Worm (Caenorhabditis elegans) whole organism, L2 larva: ENCODE results near the gene B0228.8.
A peak's percentile ranks its signal among the peaks of the same experiment; 100 is the strongest.

Experiments
- C34F6.9 ChIP-seq: fragments of 150-350 bp; optimal IDR thresholded peaks from 2 replicates; lab custom pipeline; 2014; ENCODE audit warnings: missing biosample characterization, missing genetic modification characterization
- F13H6.1 ChIP-seq: sonication (generic microtip); optimal IDR thresholded peaks from 2 replicates; lab custom pipeline; 2016; ENCODE audit warnings: missing genetic modification characterization, missing compliant biosample characterization
- R02D3.7 ChIP-seq: fragments of 150-350 bp; optimal IDR thresholded peaks from 2 replicates; lab custom pipeline; 2014; ENCODE audit warnings: missing biosample characterization, missing genetic modification characterization
- ZK546.5 ChIP-seq: sonication (generic microtip); optimal IDR thresholded peaks from 2 replicates; lab custom pipeline; 2017; ENCODE audit warnings: missing biosample characterization, missing genetic modification characterization
- aly-2 ChIP-seq: fragments of 150-350 bp; optimal IDR thresholded peaks from 2 replicates; lab custom pipeline; 2014; ENCODE audit warnings: missing biosample characterization, missing genetic modification characterization
- blmp-1 ChIP-seq: sonication (generic microtip); optimal IDR thresholded peaks from 2 replicates; lab custom pipeline; 2017; ENCODE audit warnings: missing genetic modification characterization, mild to moderate bottlenecking, missing compliant biosample characterization, antibody characterized with exemption, moderate library complexity; ENCODE audit not compliant: insufficient read depth
- ceh-16 ChIP-seq: fragments of 150-350 bp; optimal IDR thresholded peaks from 2 replicates; lab custom pipeline; 2014; ENCODE audit warnings: missing biosample characterization, missing genetic modification characterization
- ceh-82 ChIP-seq: fragments of 150-350 bp; optimal IDR thresholded peaks from 2 replicates; lab custom pipeline; 2014; ENCODE audit warnings: missing biosample characterization, missing genetic modification characterization
- crh-2 ChIP-seq: sonication (generic microtip); optimal IDR thresholded peaks from 2 replicates; lab custom pipeline; 2017; ENCODE audit warnings: missing biosample characterization, missing genetic modification characterization
- dmd-4 ChIP-seq: sonication (generic microtip); optimal IDR thresholded peaks from 2 replicates; lab custom pipeline; 2017; ENCODE audit warnings: missing biosample characterization, missing genetic modification characterization
- egl-27 ChIP-seq: sonication (generic microtip); optimal IDR thresholded peaks from 3 replicates; lab custom pipeline; 2017; ENCODE audit warnings: missing biosample characterization, missing genetic modification reagents, missing genetic modification characterization
- elt-1 ChIP-seq: fragments of 150-350 bp; optimal IDR thresholded peaks from 2 replicates; lab custom pipeline; 2014; ENCODE audit warnings: missing biosample characterization, missing genetic modification characterization
- elt-3 ChIP-seq: sonication (generic microtip); optimal IDR thresholded peaks from 2 replicates; lab custom pipeline; 2017; ENCODE audit warnings: missing biosample characterization, missing genetic modification characterization
- fos-1 ChIP-seq: fragments of 150-350 bp; optimal IDR thresholded peaks from 2 replicates; lab custom pipeline; 2014; ENCODE audit warnings: missing biosample characterization, missing genetic modification characterization
- gmeb-1 ChIP-seq: fragments of 150-350 bp; optimal IDR thresholded peaks from 2 replicates; lab custom pipeline; 2014; ENCODE audit warnings: missing biosample characterization, missing genetic modification characterization
- lin-11 ChIP-seq: fragments of 150-350 bp; sonication (generic microtip); optimal IDR thresholded peaks from 2 replicates; lab custom pipeline; 2014; ENCODE audit warnings: missing biosample characterization, missing genetic modification characterization, inconsistent platforms, mixed read lengths
- lin-13 ChIP-seq: fragments of 150-350 bp; optimal IDR thresholded peaks from 2 replicates; lab custom pipeline; 2014; ENCODE audit warnings: missing biosample characterization, missing genetic modification reagents, missing genetic modification characterization
- lin-39 ChIP-seq: fragments of 150-350 bp; optimal IDR thresholded peaks from 2 replicates; lab custom pipeline; 2014; ENCODE audit warnings: missing biosample characterization, missing genetic modification reagents, missing genetic modification characterization
- lsy-2 ChIP-seq, 2 experiments: fragments of 150-350 bp in 1 of 2; sonication (generic microtip) in 1 of 2; optimal IDR thresholded peaks; 2 replicates each; lab custom pipeline; 2014 to 2017; ENCODE audit warnings: missing biosample characterization in 2 of 2, missing genetic modification characterization in 2 of 2
- mdl-1 ChIP-seq, 2 experiments: fragments of 150-350 bp in 1 of 2; sonication (generic microtip) in 1 of 2; optimal IDR thresholded peaks; 2 replicates each; lab custom pipeline; 2017; ENCODE audit warnings: missing biosample characterization in 2 of 2, missing genetic modification characterization in 2 of 2
- nhr-10 ChIP-seq: sonication (generic microtip); optimal IDR thresholded peaks from 2 replicates; lab custom pipeline; 2017; ENCODE audit warnings: missing biosample characterization, missing genetic modification characterization
- nhr-11 ChIP-seq: fragments of 150-350 bp; optimal IDR thresholded peaks from 2 replicates; lab custom pipeline; 2014; ENCODE audit warnings: missing biosample characterization, missing genetic modification characterization
- nhr-12 ChIP-seq: fragments of 150-350 bp; optimal IDR thresholded peaks from 2 replicates; lab custom pipeline; 2014; ENCODE audit warnings: missing biosample characterization, missing genetic modification characterization
- nhr-129 ChIP-seq: fragments of 150-350 bp; optimal IDR thresholded peaks from 2 replicates; lab custom pipeline; 2014; ENCODE audit warnings: missing biosample characterization, missing genetic modification characterization
- nhr-23 ChIP-seq: fragments of 150-350 bp; optimal IDR thresholded peaks from 2 replicates; lab custom pipeline; 2014; ENCODE audit warnings: missing biosample characterization, missing genetic modification reagents, missing genetic modification characterization
- nhr-237 ChIP-seq: fragments of 150-350 bp; optimal IDR thresholded peaks from 2 replicates; lab custom pipeline; 2014; ENCODE audit warnings: missing biosample characterization, missing genetic modification characterization
- nhr-25 ChIP-seq: fragments of 150-350 bp; sonication (generic microtip); optimal IDR thresholded peaks from 3 replicates; lab custom pipeline; 2014; ENCODE audit warnings: missing biosample characterization, missing genetic modification characterization
- nhr-6 ChIP-seq: fragments of 150-350 bp; optimal IDR thresholded peaks from 2 replicates; lab custom pipeline; 2014; ENCODE audit warnings: missing biosample characterization, missing genetic modification characterization
- nhr-77 ChIP-seq: fragments of 150-350 bp; optimal IDR thresholded peaks from 2 replicates; lab custom pipeline; 2014; ENCODE audit warnings: missing biosample characterization, missing genetic modification characterization
- peb-1 ChIP-seq: fragments of 150-350 bp; optimal IDR thresholded peaks from 2 replicates; lab custom pipeline; 2014; ENCODE audit warnings: missing biosample characterization, missing genetic modification characterization
- sem-4 ChIP-seq: fragments of 150-350 bp; optimal IDR thresholded peaks from 2 replicates; lab custom pipeline; 2014; ENCODE audit warnings: missing biosample characterization, missing genetic modification reagents, missing genetic modification characterization
- skn-1 ChIP-seq: sonication (generic microtip); optimal IDR thresholded peaks from 2 replicates; lab custom pipeline; 2017; ENCODE audit warnings: missing biosample characterization, missing genetic modification characterization
- sma-3 ChIP-seq: sonication (generic microtip); optimal IDR thresholded peaks from 2 replicates; lab custom pipeline; 2016; ENCODE audit warnings: missing genetic modification reagents, missing genetic modification characterization, missing compliant biosample characterization
- sma-9 ChIP-seq, 2 experiments: fragments of 150-350 bp in 1 of 2; sonication (generic microtip) in 1 of 2; optimal IDR thresholded peaks; 2 replicates each; lab custom pipeline; 2014 to 2016; ENCODE audit warnings: missing genetic modification characterization in 2 of 2, mild to moderate bottlenecking in 1 of 2, missing biosample characterization in 1 of 2, missing compliant biosample characterization in 1 of 2, missing genetic modification reagents in 1 of 2, moderate library complexity in 1 of 2
- snpc-4 ChIP-seq: fragments of 150-350 bp; optimal IDR thresholded peaks from 2 replicates; lab custom pipeline; 2014; ENCODE audit warnings: missing biosample characterization, missing genetic modification characterization
- unc-39 ChIP-seq: fragments of 150-350 bp; optimal IDR thresholded peaks from 2 replicates; lab custom pipeline; 2014; ENCODE audit warnings: missing biosample characterization, missing genetic modification characterization
- unc-55 ChIP-seq: fragments of 150-350 bp; sonication (generic microtip); optimal IDR thresholded peaks from 3 replicates; lab custom pipeline; 2014; ENCODE audit warnings: missing biosample characterization, missing genetic modification reagents, missing genetic modification characterization
- zag-1 ChIP-seq: fragments of 150-350 bp; optimal IDR thresholded peaks from 2 replicates; lab custom pipeline; 2014; ENCODE audit warnings: missing biosample characterization, missing genetic modification characterization
- ztf-1 ChIP-seq: fragments of 200-800 bp; sonication (Bioruptor generic); conservative IDR thresholded peaks from 2 replicates; pipeline ENCODE4 v1.3.6; 2022; ENCODE audit warnings: missing genetic modification characterization, missing compliant biosample characterization
- ztf-4 ChIP-seq: fragments of 150-350 bp; optimal IDR thresholded peaks from 2 replicates; lab custom pipeline; 2014; ENCODE audit warnings: missing biosample characterization, missing genetic modification characterization

The B0228.8 gene

DNA sequence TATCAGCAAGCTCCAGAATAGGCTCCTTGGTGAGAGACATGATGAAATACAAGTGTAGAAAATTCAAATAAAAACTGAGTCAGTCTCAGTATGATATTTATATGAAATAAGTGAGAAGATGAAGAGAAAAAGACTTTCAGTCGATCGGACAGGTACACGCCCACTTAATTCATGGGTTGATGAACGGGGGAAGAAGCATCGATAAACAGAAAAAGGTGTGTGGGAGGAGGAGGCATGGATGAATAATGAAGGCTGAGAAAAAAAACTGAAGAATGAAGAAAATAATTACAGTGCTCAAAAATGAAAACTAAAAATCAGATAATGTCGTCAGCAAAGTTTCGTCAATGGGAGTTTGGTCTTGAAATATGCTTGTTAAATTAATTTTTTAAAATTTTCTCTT is 7.8 kb downstream of the B0228.8 start, which contains the start of gene trx-1:
Gene trx-1 (minus strand): TSS at position 101 of the 400 bp plus-strand sequence.
- TF ChIP-seq nhr-6 (tag; lab: Kevin White, UChicago) (no peak), elt-3 (tag; lab: Kevin White, UChicago) (no peak), nhr-11 (tag; lab: Kevin White, UChicago) (no peak), unc-55 (GFP tag; lab: Kevin White, UChicago) (no peak), lin-13 (GFP tag; lab: Kevin White, UChicago) (no peak), aly-2 (tag; lab: Kevin White, UChicago) (no peak), skn-1 (tag; lab: Kevin White, UChicago) (no peak), dmd-4 (no peak), lin-39 (no peak), nhr-237 (no peak), ztf-4 (no peak), nhr-77 (no peak), nhr-25 (tag; lab: Kevin White, UChicago) (no peak), C34F6.9 (tag; lab: Kevin White, UChicago) (no peak), F13H6.1 (no peak), sem-4 (tag; lab: Kevin White, UChicago) (no peak), nhr-23 (no peak), egl-27 (no peak), mdl-1 (tag; optimal IDR thresholded peaks at IDR 0.05; lab: Kevin White, UChicago) (no peak), ceh-16 (tag; lab: Kevin White, UChicago) (no peak)
- TF ChIP-seq, all 48 proteins: peak for 0

DNA sequence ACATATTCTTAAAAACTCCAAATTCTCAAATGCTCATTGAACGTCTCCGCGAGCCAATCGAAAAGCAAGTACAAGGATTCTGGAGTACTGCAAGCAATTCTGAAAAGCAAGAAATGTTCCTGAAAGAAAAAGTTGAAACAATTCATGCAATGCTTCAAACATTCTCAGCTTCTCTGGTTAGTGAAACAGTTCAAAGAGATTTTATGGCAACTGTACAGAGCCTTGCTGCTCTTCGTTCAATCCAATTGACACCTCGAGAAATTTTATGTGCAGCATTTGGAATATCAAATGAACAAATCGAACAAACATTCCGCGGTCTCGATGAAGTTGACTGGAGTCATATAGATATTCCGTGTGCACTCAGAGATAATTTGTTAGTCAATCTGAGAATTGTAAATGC is 24.6 kb downstream of the B0228.8 start:
- no peak for TF ChIP-seq egl-27
- no peak for TF ChIP-seq ceh-82 (tag; lab: Kevin White, UChicago)
- TF ChIP-seq lin-13 (GFP tag; lab: Kevin White, UChicago), result no peak
- TF ChIP-seq lin-11 (tag; lab: Kevin White, UChicago), result no peak
- TF ChIP-seq aly-2 (tag; lab: Kevin White, UChicago), result no peak
- no peak for TF ChIP-seq ZK546.5 (tag; lab: Kevin White, UChicago)
- TF ChIP-seq blmp-1 (tag; lab: Kevin White, UChicago), result no peak
- TF ChIP-seq dmd-4, result no peak
- no peak for TF ChIP-seq nhr-25 (tag; lab: Kevin White, UChicago)
- no peak for TF ChIP-seq R02D3.7 (tag; lab: Kevin White, UChicago)
- no peak for TF ChIP-seq zag-1
- no peak for TF ChIP-seq unc-39 (tag; lab: Kevin White, UChicago)
- TF ChIP-seq C34F6.9 (tag; lab: Kevin White, UChicago), result no peak
- TF ChIP-seq mdl-1 (tag; optimal IDR thresholded peaks at IDR 0.05; lab: Kevin White, UChicago), result no peak
- TF ChIP-seq nhr-23, result no peak
- TF ChIP-seq skn-1 (tag; lab: Kevin White, UChicago), result no peak

DNA sequence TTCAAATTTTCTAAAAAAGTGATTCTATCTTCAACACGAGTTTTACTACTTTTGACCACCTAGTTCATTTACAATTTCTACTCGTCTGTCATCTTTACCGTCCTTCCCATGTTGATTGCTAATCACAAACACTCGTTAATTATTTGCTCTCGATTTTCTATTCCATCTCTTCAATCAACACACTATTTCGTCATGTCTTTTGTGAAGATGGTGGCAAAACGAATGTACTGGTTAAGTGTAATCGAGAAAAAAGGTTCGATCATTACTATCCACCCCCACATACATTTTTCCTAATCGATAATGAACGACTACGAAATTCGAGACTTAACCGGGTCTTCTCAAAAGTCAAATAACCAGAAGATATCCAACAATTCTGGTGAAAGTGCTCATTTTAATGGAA is 36.7 kb downstream of the B0228.8 start, which contains the start of gene cpna-2:
Gene cpna-2 (plus strand): TSS at position 301 of the 400 bp plus-strand sequence.
- no peak for TF ChIP-seq crh-2 (tag; lab: Kevin White, UChicago)
- no peak for TF ChIP-seq nhr-23
- no peak for TF ChIP-seq elt-3 (tag; lab: Kevin White, UChicago)
- TF ChIP-seq ztf-1 (GFP tag; lab: Robert Waterston, UW), result no peak
- no peak for TF ChIP-seq snpc-4 (tag; lab: Kevin White, UChicago)
- no peak for TF ChIP-seq nhr-10 (tag; lab: Kevin White, UChicago)
- no peak for TF ChIP-seq sma-3 (GFP tag; lab: Kevin White, UChicago)
- no peak for TF ChIP-seq nhr-129
- TF ChIP-seq fos-1 (tag; lab: Kevin White, UChicago), result no peak
- TF ChIP-seq F13H6.1, result no peak
- TF ChIP-seq nhr-11 (tag; lab: Kevin White, UChicago), result no peak
- TF ChIP-seq blmp-1 (tag; lab: Kevin White, UChicago), result no peak
- TF ChIP-seq gmeb-1 (tag; lab: Kevin White, UChicago), result no peak
- TF ChIP-seq lsy-2 (tag; optimal IDR thresholded peaks at IDR 0.05; lab: Kevin White, UChicago), result no peak
- no peak for TF ChIP-seq nhr-6 (tag; lab: Kevin White, UChicago)
- TF ChIP-seq sem-4 (tag; lab: Kevin White, UChicago), result no peak
- TF ChIP-seq ceh-82 (tag; lab: Kevin White, UChicago), result no peak
- no peak for TF ChIP-seq lin-13 (GFP tag; lab: Kevin White, UChicago)

DNA sequence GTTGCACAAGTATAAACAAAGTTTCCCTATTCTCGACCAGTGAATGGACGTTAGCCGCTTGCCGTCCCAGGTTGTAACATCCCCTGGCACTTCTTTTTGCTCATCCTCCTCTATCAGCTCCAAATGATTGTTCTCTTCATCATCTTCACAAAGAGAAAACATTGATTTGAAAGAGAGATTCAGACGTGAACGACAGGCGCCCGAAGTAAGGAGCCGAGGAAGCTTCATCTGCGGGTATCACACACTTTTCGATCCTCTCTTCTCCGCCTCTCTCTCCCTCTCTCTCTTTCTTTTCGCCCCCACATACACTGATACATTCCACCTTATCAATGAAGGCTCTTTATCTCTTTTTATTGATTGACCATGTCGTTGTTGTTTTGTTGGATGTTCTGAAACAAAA is 38.6 kb downstream of the B0228.8 start:
- TF ChIP-seq elt-1 (tag; lab: Kevin White, UChicago) (no peak), C34F6.9 (tag; lab: Kevin White, UChicago) (peak; percentile 10), sma-9 (GFP tag; optimal IDR thresholded peaks at IDR 0.05; lab: Kevin White, UChicago) (peak; percentile 0), sma-9 (tag; optimal IDR thresholded peaks at IDR 0.05; lab: Kevin White, UChicago) (no peak), F13H6.1 (peak; percentile 77), nhr-23 (no peak), peb-1 (tag; lab: Kevin White, UChicago) (no peak), nhr-12 (tag; lab: Kevin White, UChicago) (no peak), nhr-129 (peak; percentile 62)
